Worm (Caenorhabditis elegans) whole organism, L4/young adult: Measurements from ENCODE around the gene dyf-6.

Experiments
- W03F9.2 ChIP-seq: fragments of 150-350 bp; optimal IDR thresholded peaks from 2 replicates; lab custom pipeline; 2014; ENCODE audit warnings: missing biosample characterization, missing genetic modification characterization
- dao-5 ChIP-seq: sonication (generic microtip); optimal IDR thresholded peaks from 2 replicates; lab custom pipeline; 2016; ENCODE audit warnings: missing genotype, missing genetic modification characterization, moderate library complexity, missing compliant biosample characterization
- him-1 ChIP-seq: sonication (generic microtip); optimal IDR thresholded peaks from 2 replicates; lab custom pipeline; 2016; ENCODE audit warnings: missing genotype, missing genetic modification reagents, missing genetic modification characterization, missing compliant biosample characterization

DNA sequence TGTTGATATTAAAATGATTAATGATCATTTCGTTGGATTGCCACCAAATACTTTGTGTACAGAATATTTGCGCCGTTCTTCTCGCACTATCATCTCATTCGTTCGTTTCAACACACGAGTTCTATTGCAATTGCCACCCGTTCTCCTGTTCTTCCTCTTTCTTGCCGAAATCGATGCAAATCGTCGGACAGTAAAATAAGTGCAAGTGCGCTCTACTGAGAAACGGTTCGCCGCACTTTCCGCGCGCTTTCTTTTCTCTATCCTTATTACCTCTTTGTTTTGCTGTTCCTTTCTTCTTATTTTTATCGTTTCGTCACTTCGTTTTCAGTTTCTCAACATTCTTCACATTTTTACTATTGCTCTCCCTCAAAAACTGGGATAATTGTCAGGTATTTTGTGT lies 4.9 kb upstream of the dyf-6 start:
- TF ChIP-seq W03F9.2 = no peak
- no peak for TF ChIP-seq him-1 (tag; lab: Kevin White, UChicago)
- no peak for TF ChIP-seq dao-5 (tag; lab: Kevin White, UChicago)
